Fruit fly (Drosophila melanogaster): ENCODE results near the gene CG7044.

CG7044 gene

dm6 chr3R:21111964-21112740 lies 10.6 kb upstream of the CG7044 start (continued):
- peak; percentile 67 for TF ChIP-seq Oli (tag; optimal IDR thresholded peaks at IDR 0.05)
- no peak for TF ChIP-seq CG30020 (tag; optimal IDR thresholded peaks at IDR 0.05)
- peak; percentile 58 for TF ChIP-seq CG12219 (GFP tag; optimal IDR thresholded peaks at IDR 0.05)
- TF ChIP-seq CG2199 (GFP tag; IDR thresholded peaks at IDR 0.05) = peak; percentile 10; the same call in 1 of the 3 replicates
- TF ChIP-seq Nf-YC (tag; optimal IDR thresholded peaks at IDR 0.05) = no peak
- TF ChIP-seq so (GFP tag; IDR thresholded peaks at IDR 0.05) = peak; percentile 51; the same call in 1 of the 3 replicates
- TF ChIP-seq pnt (GFP tag; optimal IDR thresholded peaks at IDR 0.05) = no peak
- no peak for TF ChIP-seq Adf1 (GFP tag; IDR thresholded peaks at IDR 0.05)
- TF ChIP-seq CG8089 (GFP tag; optimal IDR thresholded peaks at IDR 0.05) = no peak
- no peak for TF ChIP-seq CG2202 (tag; optimal IDR thresholded peaks at IDR 0.05)
- no peak; the same call in 1 of the 2 replicates for TF ChIP-seq CG3847 (GFP tag; IDR thresholded peaks at IDR 0.05)
- TF ChIP-seq PHDP (tag; optimal IDR thresholded peaks at IDR 0.05) = peak; percentile 61
- peak in 1 of 2 experiments; percentile 25 for TF ChIP-seq dpn (GFP tag; optimal IDR thresholded peaks at IDR 0.05)
- no peak for TF ChIP-seq al (GFP tag; IDR thresholded peaks at IDR 0.05)
- peak; percentile 33 for TF ChIP-seq CG12104 (GFP tag; optimal IDR thresholded peaks at IDR 0.05)
- no peak for TF ChIP-seq C15 (GFP tag; IDR thresholded peaks at IDR 0.05)
- TF ChIP-seq ATbp (GFP tag; optimal IDR thresholded peaks at IDR 0.05) = peak; percentile 29
- no peak for TF ChIP-seq sim (GFP tag; IDR thresholded peaks at IDR 0.05)
- TF ChIP-seq mirr (GFP tag; optimal IDR thresholded peaks at IDR 0.05) = peak; percentile 18
- TF ChIP-seq usp (GFP tag; optimal IDR thresholded peaks at IDR 0.05) = no peak
- TF ChIP-seq Bdp1 (GFP tag; optimal IDR thresholded peaks at IDR 0.05) = no peak
- no peak for TF ChIP-seq Dref (GFP tag; IDR thresholded peaks at IDR 0.05)
- no peak for TF ChIP-seq yki (optimal IDR thresholded peaks at IDR 0.05)
- TF ChIP-seq CrebB (tag; optimal IDR thresholded peaks at IDR 0.05) = no peak
- TF ChIP-seq bcd (GFP tag; optimal IDR thresholded peaks at IDR 0.05) = peak; percentile 19
- TF ChIP-seq CG4360 (GFP tag; IDR thresholded peaks at IDR 0.05) = peak; percentile 88
- TF ChIP-seq D (optimal IDR thresholded peaks at IDR 0.05) = no peak
- peak; percentile 5 for TF ChIP-seq D (GFP tag; optimal IDR thresholded peaks at IDR 0.05)
- peak; percentile 79 for TF ChIP-seq CG31365 (tag; optimal IDR thresholded peaks at IDR 0.05)
- peak; percentile 64 for TF ChIP-seq nerfin-1 (tag; optimal IDR thresholded peaks at IDR 0.05)
- no peak for TF ChIP-seq mld (GFP tag; IDR thresholded peaks at IDR 0.05; ENCODE audit: partially characterized antibody)
- TF ChIP-seq Gsc (GFP tag; IDR thresholded peaks at IDR 0.05) = no peak
- 0 out of 3 replicates have a peak, but pooled peaks have one; percentile 42 for TF ChIP-seq gce (GFP tag; IDR thresholded peaks at IDR 0.05)
- no peak for TF ChIP-seq knrl (GFP tag; IDR thresholded peaks at IDR 0.05; ENCODE audit: partially characterized antibody)
- TF ChIP-seq pita (GFP tag; optimal IDR thresholded peaks at IDR 0.05) = no peak
- no peak for TF ChIP-seq caup (GFP tag; optimal IDR thresholded peaks at IDR 0.05; ENCODE audit: severe bottlenecking)
- no peak for TF ChIP-seq Spps (tag; optimal IDR thresholded peaks at IDR 0.05)
- TF ChIP-seq CG1529 (GFP tag; optimal IDR thresholded peaks at IDR 0.05) = peak; percentile 32
- no peak for TF ChIP-seq CG10654 (GFP tag; optimal IDR thresholded peaks at IDR 0.05)
- TF ChIP-seq toy (GFP tag; IDR thresholded peaks at IDR 0.05) = no peak
- TF ChIP-seq Med (GFP tag) = peak; percentile 75
- TF ChIP-seq tna (GFP tag; IDR thresholded peaks at IDR 0.05; ENCODE audit: partially characterized antibody) = no peak
- no peak for TF ChIP-seq CG6683 (GFP tag; optimal IDR thresholded peaks at IDR 0.05)
- TF ChIP-seq CG15601 (tag; optimal IDR thresholded peaks at IDR 0.05) = no peak
- TF ChIP-seq abd-A (tag; optimal IDR thresholded peaks at IDR 0.05) = no peak
- no peak for TF ChIP-seq CG17328 (GFP tag; IDR thresholded peaks at IDR 0.05)
- TF ChIP-seq CG1024 (GFP tag; IDR thresholded peaks at IDR 0.05) = no peak
- peak; percentile 20 for TF ChIP-seq Hsf (GFP tag; optimal IDR thresholded peaks at IDR 0.05)
- no peak for TF ChIP-seq Jarid2 (GFP tag; optimal IDR thresholded peaks at IDR 0.05)
- no peak for TF ChIP-seq NK7.1 (GFP tag; optimal IDR thresholded peaks at IDR 0.05)
